Fruit fly (Drosophila melanogaster) whole organism, wandering third instar larva: Measurements from ENCODE around the gene CG4860.

Source experiments
- Abd-B ChIP-seq: fragments of >200 bp; optimal IDR thresholded peaks from 2 replicates; lab custom pipeline; 2017; ENCODE audit warnings: missing biosample characterization, missing genetic modification characterization
- CrebA ChIP-seq: fragments of 200-800 bp; sonication (Bioruptor generic); optimal IDR thresholded peaks from 2 replicates; lab custom pipeline; 2016; ENCODE audit warnings: missing biosample characterization, mild to moderate bottlenecking, missing genetic modification characterization, borderline replicate concordance
- Dfd ChIP-seq: fragments of >200 bp; optimal IDR thresholded peaks from 2 replicates; lab custom pipeline; 2017; ENCODE audit warnings: missing biosample characterization, missing genetic modification characterization
- Dif ChIP-seq: fragments of 200-275, 200-300 bp; sonication (Bioruptor generic); optimal IDR thresholded peaks from 2 replicates; lab custom pipeline; 2018; ENCODE audit warnings: missing biosample characterization, missing genetic modification characterization; ENCODE audit not compliant: partially characterized antibody
- GATAd ChIP-seq: sonication (Bioruptor generic); optimal IDR thresholded peaks from 2 replicates; lab custom pipeline; 2016; ENCODE audit warnings: missing biosample characterization, missing genetic modification characterization
- HLH106 ChIP-seq: fragments of 200-800 bp; optimal IDR thresholded peaks from 3 replicates; lab custom pipeline; 2019; ENCODE audit warnings: missing biosample characterization, mild to moderate bottlenecking, missing genetic modification characterization, moderate library complexity
- Hnf4 ChIP-seq: fragments of 200-800 bp; sonication (Bioruptor generic); optimal IDR thresholded peaks from 2 replicates; lab custom pipeline; 2016; ENCODE audit warnings: missing biosample characterization, mild to moderate bottlenecking, missing genetic modification characterization
- Hr78 ChIP-seq: fragments of >200 bp; optimal IDR thresholded peaks from 2 replicates; lab custom pipeline; 2017; ENCODE audit warnings: missing biosample characterization, missing genetic modification characterization
- Hr83 ChIP-seq: fragments of 200-300 bp; sonication (Bioruptor generic); optimal IDR thresholded peaks from 2 replicates; lab custom pipeline; 2016; ENCODE audit warnings: missing biosample characterization, mild to moderate bottlenecking, missing genetic modification characterization, moderate library complexity; ENCODE audit not compliant: poor library complexity, severe bottlenecking
- Myc ChIP-seq: fragments of >200 bp; optimal IDR thresholded peaks from 2 replicates; lab custom pipeline; 2017
- N ChIP-seq: fragments of >200 bp; optimal IDR thresholded peaks from 2 replicates; lab custom pipeline; 2018; ENCODE audit warnings: missing biosample characterization, missing external identifiers, missing genetic modification characterization
- OdsH ChIP-seq: fragments of 200-800 bp; sonication (Bioruptor generic); optimal IDR thresholded peaks from 2 replicates; lab custom pipeline; 2016; ENCODE audit warnings: missing biosample characterization, mild to moderate bottlenecking, missing genetic modification characterization
- Sp1 ChIP-seq: fragments of 200-800 bp; sonication (Bioruptor generic); optimal IDR thresholded peaks from 3 replicates; lab custom pipeline; 2019; ENCODE audit warnings: missing biosample characterization, mild to moderate bottlenecking, missing genetic modification characterization, moderate library complexity
- Vsx2 ChIP-seq: fragments of 200-300, 225-300 bp; sonication (Bioruptor generic); optimal IDR thresholded peaks from 2 replicates; lab custom pipeline; 2018; ENCODE audit warnings: missing biosample characterization, missing genetic modification characterization; ENCODE audit not compliant: partially characterized antibody
- br ChIP-seq: fragments of 200-800 bp; sonication (Bioruptor generic); optimal IDR thresholded peaks from 2 replicates; lab custom pipeline; 2016; ENCODE audit warnings: missing biosample characterization, missing genetic modification characterization
- brk ChIP-seq: fragments of 200-800 bp; sonication (Bioruptor generic); optimal IDR thresholded peaks from 2 replicates; lab custom pipeline; 2016; ENCODE audit warnings: missing biosample characterization, mild to moderate bottlenecking, missing genetic modification characterization
- dl ChIP-seq, 2 experiments: fragments of 175-275, 200-275 bp in 1 of 2; fragments of 200-275 bp in 1 of 2; sonication (Bioruptor generic); optimal IDR thresholded peaks; lab custom pipeline; 2018; ENCODE audit warnings: mild to moderate bottlenecking in 2 of 2, missing biosample characterization in 2 of 2, missing genetic modification characterization in 2 of 2, moderate library complexity in 2 of 2; ENCODE audit not compliant: partially characterized antibody in 2 of 2, insufficient read depth in 1 of 2
- dmrt93B ChIP-seq: fragments of 200-800 bp; sonication (Bioruptor generic); optimal IDR thresholded peaks from 2 replicates; lab custom pipeline; 2018; ENCODE audit warnings: missing biosample characterization, mild to moderate bottlenecking, missing genetic modification characterization
- dsf ChIP-seq: sonication (Bioruptor generic); optimal IDR thresholded peaks from 2 replicates; lab custom pipeline; 2016; ENCODE audit warnings: missing biosample characterization, missing genetic modification characterization, borderline replicate concordance
- ey ChIP-seq: fragments of 200-800 bp; sonication (Bioruptor generic); optimal IDR thresholded peaks from 2 replicates; lab custom pipeline; 2016; ENCODE audit warnings: missing biosample characterization, missing genetic modification characterization
- h ChIP-seq: fragments of 200-800 bp; sonication (Bioruptor generic); optimal IDR thresholded peaks from 3 replicates; lab custom pipeline; 2016; ENCODE audit warnings: missing biosample characterization, mild to moderate bottlenecking, missing genetic modification characterization
- jim ChIP-seq: fragments of 175-275, 200-325 bp; sonication (Bioruptor generic); optimal IDR thresholded peaks from 2 replicates; lab custom pipeline; 2016; ENCODE audit warnings: missing biosample characterization, mild to moderate bottlenecking, missing genetic modification characterization
- lola ChIP-seq: fragments of >200 bp; optimal IDR thresholded peaks from 2 replicates; lab custom pipeline; 2017; ENCODE audit warnings: missing biosample characterization, missing genetic modification characterization
- rgr ChIP-seq: fragments of 200-800 bp; sonication (Bioruptor generic); optimal IDR thresholded peaks from 3 replicates; lab custom pipeline; 2016; ENCODE audit warnings: missing biosample characterization, mild to moderate bottlenecking, missing genetic modification characterization
- sage ChIP-seq: fragments of 200-800 bp; sonication (Bioruptor generic); optimal IDR thresholded peaks from 2 replicates; lab custom pipeline; 2016; ENCODE audit warnings: missing biosample characterization, mild to moderate bottlenecking, missing genetic modification characterization
- sv ChIP-seq: fragments of 200-800 bp; sonication (Bioruptor generic); optimal IDR thresholded peaks from 3 replicates; lab custom pipeline; 2016; ENCODE audit warnings: missing biosample characterization, missing genetic modification characterization
- tai ChIP-seq: sonication (Bioruptor generic); optimal IDR thresholded peaks from 2 replicates; lab custom pipeline; 2016; ENCODE audit warnings: missing biosample characterization, missing genetic modification characterization
- usp ChIP-seq: fragments of >200 bp; optimal IDR thresholded peaks from 2 replicates; lab custom pipeline; 2017; ENCODE audit warnings: missing biosample characterization, missing genetic modification characterization
- woc ChIP-seq: sonication (Bioruptor generic); optimal IDR thresholded peaks from 2 replicates; lab custom pipeline; 2016; ENCODE audit warnings: missing biosample characterization, mild to moderate bottlenecking, missing genetic modification characterization

Gene CG4860

DNA sequence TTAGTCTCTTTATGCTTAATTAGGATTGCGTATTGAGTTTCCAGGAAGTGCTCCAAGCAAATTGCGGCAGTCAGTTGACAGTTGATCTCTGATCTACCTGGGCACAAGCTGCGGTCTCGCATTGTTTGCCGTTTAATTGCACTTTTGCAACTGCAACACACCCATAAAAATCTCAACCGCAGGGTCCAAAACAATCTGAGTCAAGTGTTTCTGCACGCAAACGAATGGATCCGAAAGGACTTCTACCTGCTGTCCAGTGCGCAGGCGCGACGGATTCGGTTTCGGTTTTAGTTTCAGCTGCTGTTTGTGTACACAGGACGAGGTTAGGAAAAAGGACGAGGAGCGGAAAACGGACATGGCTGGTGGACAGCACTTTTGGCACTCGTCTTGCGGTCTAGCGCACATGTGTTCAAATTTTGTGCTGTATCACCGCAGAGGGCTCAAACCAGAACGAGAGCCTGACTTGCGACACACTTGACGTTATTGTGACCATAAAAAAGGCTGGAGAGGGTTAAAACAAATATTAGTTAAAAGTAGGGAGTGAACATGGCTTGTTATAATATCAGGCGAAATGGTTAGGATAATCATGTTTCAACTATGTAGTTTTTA is 31.3 kb upstream of the CG4860 start:
- TF ChIP-seq h = no peak
- no peak for TF ChIP-seq br (GFP tag; lab: Kevin White, UChicago)
- TF ChIP-seq OdsH (GFP tag; lab: Kevin White, UChicago) = no peak
- no peak for TF ChIP-seq Hnf4
- no peak for TF ChIP-seq Hr78
- no peak for TF ChIP-seq HLH106 (tag; lab: Kevin White, UChicago)

DNA sequence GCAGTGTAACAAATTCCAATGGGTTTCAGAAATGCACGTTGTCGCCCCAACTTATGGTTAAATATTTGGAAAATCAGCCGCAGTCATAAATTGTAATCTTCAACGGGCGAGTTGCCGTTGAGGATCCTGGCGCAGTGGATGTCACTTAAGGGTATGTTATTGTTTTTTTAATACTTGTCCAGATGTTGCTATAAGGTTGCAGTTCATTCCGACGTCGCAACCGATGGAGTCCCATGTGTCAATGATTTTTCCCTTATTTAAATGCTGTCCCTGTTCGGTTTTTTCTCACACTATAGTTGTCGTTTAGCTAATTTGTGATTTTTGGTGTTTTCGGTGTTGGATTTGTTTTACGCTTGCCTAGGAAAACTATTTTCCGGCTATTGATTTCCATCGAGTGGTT is 30.3 kb upstream of the CG4860 start:
- TF ChIP-seq sage (GFP tag; lab: Kevin White, UChicago) (no peak), woc (GFP tag; lab: Kevin White, UChicago) (no peak), tai (GFP tag; lab: Kevin White, UChicago) (no peak), sv (no peak), h (no peak), N (GFP tag; lab: Kevin White, UChicago) (no peak), Hr83 (no peak), Myc (lab: Kevin White, UChicago) (no peak), rgr (GFP tag; lab: Kevin White, UChicago) (no peak), lola (GFP tag; lab: Kevin White, UChicago) (no peak), usp (GFP tag; lab: Kevin White, UChicago) (no peak), jim (GFP tag; lab: Kevin White, UChicago) (no peak), Vsx2 (no peak), Dif (no peak), OdsH (GFP tag; lab: Kevin White, UChicago) (no peak), Abd-B (GFP tag; lab: Kevin White, UChicago) (no peak)

DNA sequence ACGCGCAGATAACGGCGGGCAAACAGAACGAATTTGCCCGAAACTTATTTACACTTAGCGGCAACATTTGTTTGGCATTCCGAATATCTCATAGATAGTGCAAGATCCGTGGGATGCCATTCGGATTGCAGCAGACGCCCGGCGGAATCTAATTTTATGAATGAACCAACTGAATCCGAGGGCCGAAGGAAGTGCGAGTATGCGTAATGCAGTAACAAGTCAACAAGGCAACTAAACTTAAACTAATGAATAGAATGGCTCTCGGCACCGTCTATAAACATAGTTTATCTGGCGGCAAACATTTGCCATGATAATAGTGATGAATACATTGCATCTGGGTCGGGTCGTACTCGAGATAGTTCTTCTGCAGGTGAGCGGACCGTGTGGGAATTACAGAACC is 28.9 kb upstream of the CG4860 start:
- no peak for TF ChIP-seq dsf (GFP tag; lab: Kevin White, UChicago)
- no peak for TF ChIP-seq Abd-B (GFP tag; lab: Kevin White, UChicago)
- no peak for TF ChIP-seq OdsH (GFP tag; lab: Kevin White, UChicago)
- TF ChIP-seq dl (GFP tag; optimal IDR thresholded peaks at IDR 0.05; lab: Kevin White, UChicago; ENCODE audit: insufficient read depth in 1 of 2, partially characterized antibody in 2 of 2) = no peak
- no peak for TF ChIP-seq CrebA (GFP tag; lab: Kevin White, UChicago)
- no peak for TF ChIP-seq Dif
- TF ChIP-seq brk (GFP tag; lab: Kevin White, UChicago) = no peak
- TF ChIP-seq, all 38 proteins: peak for 0

DNA sequence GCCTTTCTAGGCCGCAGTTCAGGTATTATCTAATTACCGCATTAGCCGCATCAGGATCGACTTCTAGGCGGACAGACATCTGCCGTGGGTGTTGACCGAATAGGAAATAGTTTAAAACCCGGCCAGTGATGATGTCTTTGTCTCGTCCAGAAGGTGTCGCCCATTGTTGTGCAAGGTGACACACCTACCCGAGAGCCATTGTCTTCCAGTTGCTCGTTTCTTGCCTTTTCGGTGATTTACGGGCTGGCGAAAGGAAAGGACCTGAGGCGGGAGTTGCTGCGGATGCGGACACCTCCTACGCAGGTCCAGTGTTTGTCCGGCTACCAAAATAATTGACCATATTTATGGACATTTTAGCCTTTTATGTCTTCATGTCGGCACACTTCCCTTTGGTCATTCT is 27.0 kb upstream of the CG4860 start:
- TF ChIP-seq usp (GFP tag; lab: Kevin White, UChicago) (no peak), sage (GFP tag; lab: Kevin White, UChicago) (no peak), brk (GFP tag; lab: Kevin White, UChicago) (no peak)

DNA sequence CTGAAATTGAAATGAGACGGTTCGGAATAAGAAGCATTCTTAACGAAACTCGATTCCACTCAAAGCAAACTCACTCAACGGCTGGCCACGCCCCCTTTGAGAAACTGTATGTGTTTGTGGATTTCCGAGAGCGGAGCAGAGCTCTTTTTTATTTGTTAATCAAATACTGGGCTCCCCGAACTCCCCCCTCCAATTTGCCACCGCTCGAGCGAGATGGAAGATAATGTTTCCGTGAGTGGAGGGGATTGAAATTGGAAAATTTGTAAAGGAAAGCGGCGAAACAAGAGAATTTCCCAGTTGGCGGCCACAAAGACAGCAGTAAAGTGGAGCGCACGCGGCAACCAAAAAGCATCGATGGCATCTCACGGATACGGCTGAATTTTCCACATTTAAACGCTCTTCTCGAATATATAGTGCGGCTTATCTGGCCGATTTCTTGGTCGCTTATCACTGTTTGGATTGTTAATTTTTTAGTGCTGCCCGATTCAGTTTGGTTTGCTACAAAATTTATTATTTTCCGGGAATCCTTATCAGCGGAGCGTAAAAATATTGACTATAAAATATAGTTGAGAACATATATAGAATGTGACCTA is 23.3 kb upstream of the CG4860 start:
- TF ChIP-seq h (no peak), jim (GFP tag; lab: Kevin White, UChicago) (no peak), Vsx2 (no peak), Dif (peak; percentile 4), Dfd (GFP tag; lab: Kevin White, UChicago) (no peak), dl (GFP tag; optimal IDR thresholded peaks at IDR 0.05; lab: Kevin White, UChicago; ENCODE audit: insufficient read depth in 1 of 2, partially characterized antibody in 2 of 2) (peak in 1 of 2 experiments; percentile 41)

DNA sequence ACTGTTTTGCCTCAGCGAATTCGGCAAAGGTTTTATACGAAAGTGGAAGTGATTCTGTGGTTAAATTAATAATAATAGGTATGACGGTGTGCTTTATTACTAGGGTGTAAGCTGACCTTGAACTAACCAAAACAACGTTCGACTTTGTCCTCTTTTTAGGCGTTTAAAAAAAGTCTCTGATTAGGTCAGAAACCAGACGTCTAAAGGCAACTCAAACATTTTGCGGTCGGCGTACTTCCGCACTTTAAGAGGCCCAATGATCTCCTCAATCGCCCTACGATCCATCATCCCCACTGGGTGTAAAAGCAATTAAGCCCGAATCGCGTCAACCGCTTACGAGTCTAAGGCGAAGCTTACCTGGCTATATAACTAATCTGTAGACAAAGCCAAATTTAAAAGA is 17.9 kb upstream of the CG4860 start, which contains the start of gene Cyp313a3:
Gene Cyp313a3 (minus strand): TSS at position 101 of the 400 bp plus-strand sequence.
- no peak for TF ChIP-seq Dfd (GFP tag; lab: Kevin White, UChicago)
- no peak for TF ChIP-seq dl (GFP tag; optimal IDR thresholded peaks at IDR 0.05; lab: Kevin White, UChicago; ENCODE audit: insufficient read depth in 1 of 2, partially characterized antibody in 2 of 2)

DNA sequence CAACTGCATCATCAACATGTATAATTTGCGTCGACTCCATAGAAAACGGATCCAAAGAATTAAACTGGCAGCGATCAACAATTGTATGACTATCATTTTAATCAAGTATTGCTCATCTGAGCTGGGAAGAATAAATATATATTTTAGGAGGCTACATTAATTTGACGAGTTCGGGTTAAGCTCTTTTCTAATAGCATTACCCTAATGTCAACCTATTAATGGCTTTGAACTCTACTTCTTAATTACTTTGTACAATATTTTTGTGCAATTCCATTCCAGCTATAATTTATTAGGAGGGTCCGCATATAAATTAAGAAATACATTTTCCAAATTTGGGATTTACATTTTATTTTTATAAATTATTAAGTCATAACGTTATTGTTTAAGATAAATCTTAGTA is 15.5 kb upstream of the CG4860 start, which contains the start of gene Cyp313a2:
Gene Cyp313a2 (minus strand): TSS at position 101 of the 400 bp plus-strand sequence.
- no peak for TF ChIP-seq Abd-B (GFP tag; lab: Kevin White, UChicago)
- TF ChIP-seq N (GFP tag; lab: Kevin White, UChicago) = no peak
- no peak for TF ChIP-seq dmrt93B (GFP tag; lab: Kevin White, UChicago)
- no peak for TF ChIP-seq CrebA (GFP tag; lab: Kevin White, UChicago)
- TF ChIP-seq ey = no peak
- TF ChIP-seq woc (GFP tag; lab: Kevin White, UChicago) = no peak
- TF ChIP-seq HLH106 (tag; lab: Kevin White, UChicago) = no peak
- no peak for TF ChIP-seq GATAd
- no peak for TF ChIP-seq Sp1 (GFP tag; lab: Kevin White, UChicago)
- TF ChIP-seq sv = no peak
- no peak for TF ChIP-seq Hr78
- TF ChIP-seq, all 38 proteins: peak for 0
